Worm (Caenorhabditis elegans) whole organism, early embryonic: ENCODE measurements around the gene nuo-3.

Source experiments
- B0310.2 ChIP-seq: sonication (generic microtip); optimal IDR thresholded peaks from 2 replicates; lab custom pipeline; 2016; ENCODE audit warnings: mild to moderate bottlenecking, missing genetic modification characterization, missing compliant biosample characterization
- aly-1 ChIP-seq: sonication (generic microtip); optimal IDR thresholded peaks from 2 replicates; lab custom pipeline; 2016; ENCODE audit warnings: missing genetic modification characterization, missing compliant biosample characterization
- ceh-36 ChIP-seq: sonication (generic microtip); optimal IDR thresholded peaks from 2 replicates; lab custom pipeline; 2016; ENCODE audit warnings: missing genetic modification characterization, inconsistent platforms, missing compliant biosample characterization
- hnd-1 ChIP-seq: sonication (generic microtip); optimal IDR thresholded peaks from 2 replicates; lab custom pipeline; 2016; ENCODE audit warnings: missing genetic modification characterization, missing compliant biosample characterization
- sea-1 ChIP-seq: fragments of 200-800 bp; sonication (Bioruptor generic); conservative IDR thresholded peaks from 2 replicates; pipeline ENCODE4 v1.3.6; 2022; ENCODE audit warnings: missing genetic modification characterization, missing compliant biosample characterization
- tra-4 ChIP-seq: sonication (generic microtip); optimal IDR thresholded peaks from 2 replicates; lab custom pipeline; 2017; ENCODE audit warnings: missing genetic modification characterization, missing compliant biosample characterization

ce11 chrIV:14782211-14782610, 15.1 kb downstream of the nuo-3 start, which contains the start of gene Y57G11C.1130:
- TF ChIP-seq hnd-1 (tag; lab: Kevin White, UChicago): no peak
- no peak for TF ChIP-seq tra-4 (tag; lab: Kevin White, UChicago)
- TF ChIP-seq B0310.2 (tag; lab: Kevin White, UChicago): no peak
- TF ChIP-seq aly-1 (tag; lab: Kevin White, UChicago): no peak
- no peak for TF ChIP-seq ceh-36 (tag; lab: Kevin White, UChicago)
- TF ChIP-seq sea-1 (GFP tag; lab: Robert Waterston, UW): no peak
